Worm (Caenorhabditis elegans): ENCODE results near the gene sqv-2.

DNA sequence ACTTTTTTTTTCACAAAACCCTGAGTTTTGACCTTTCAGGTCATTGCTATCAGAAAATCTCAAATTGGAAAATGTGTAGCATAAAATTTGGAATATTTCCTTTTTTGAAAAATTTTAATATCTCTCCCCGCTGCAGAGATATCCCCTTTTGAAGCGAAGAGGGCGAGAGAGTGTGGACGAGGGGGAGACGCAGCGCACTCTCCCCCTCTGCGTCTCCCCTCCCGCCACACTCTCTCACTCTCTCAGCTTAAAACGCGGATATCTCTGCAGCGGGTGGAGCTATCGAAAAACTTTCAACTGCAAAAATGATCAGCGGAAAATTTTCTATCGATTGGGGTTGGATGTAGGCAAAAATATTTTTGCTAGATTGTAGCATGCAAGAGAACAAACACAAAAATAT is 28.6 kb upstream of the sqv-2 start:
- no peak for TF ChIP-seq him-1 (tag; optimal IDR thresholded peaks at IDR 0.05)
- TF ChIP-seq W03F9.2 (tag; optimal IDR thresholded peaks at IDR 0.05): no peak

Data from whole organism, L4/young adult.